Worm (Caenorhabditis elegans) whole organism, L4/young adult: ENCODE data around the gene mtx-2.

ENCODE experiments used
- W03F9.2 ChIP-seq: fragments of 150-350 bp; optimal IDR thresholded peaks from 2 replicates; lab custom pipeline; 2014; ENCODE audit warnings: missing biosample characterization, missing genetic modification characterization
- him-1 ChIP-seq: sonication (generic microtip); optimal IDR thresholded peaks from 2 replicates; lab custom pipeline; 2016; ENCODE audit warnings: missing genotype, missing genetic modification reagents, missing genetic modification characterization, missing compliant biosample characterization

- TF ChIP-seq him-1 (tag; lab: Kevin White, UChicago) (no peak), W03F9.2 (no peak)
Measured at ce11 chrIII:7792209-7792608, 28.8 kb upstream of the mtx-2 start.
